Worm (Caenorhabditis elegans): Measurements from ENCODE around the gene rpap-2.

DNA sequence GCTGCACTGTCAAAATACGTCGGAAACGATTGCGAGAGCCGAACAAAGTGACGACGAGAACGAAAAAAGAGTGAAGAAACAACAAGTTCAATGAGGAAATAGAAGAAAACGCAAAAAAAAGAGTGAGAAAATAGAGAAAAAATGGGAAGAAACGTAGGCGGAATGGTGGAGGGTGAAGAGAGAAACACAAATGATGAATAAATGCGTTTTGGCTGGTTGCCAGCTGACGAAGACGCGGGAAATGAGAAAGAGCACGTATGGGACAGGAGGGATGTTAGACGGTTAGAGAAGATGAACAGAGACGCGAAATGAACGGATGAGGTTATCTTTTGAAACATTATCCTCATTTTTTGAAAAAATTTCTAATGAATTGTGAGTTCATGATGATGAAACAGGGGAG, 17.2 kb downstream of the rpap-2 start:
- TF ChIP-seq elt-3 (tag; optimal IDR thresholded peaks at IDR 0.05) (no peak), mep-1 (tag; optimal IDR thresholded peaks at IDR 0.05) (peak; percentile 1), ces-1 (GFP tag; optimal IDR thresholded peaks at IDR 0.05) (peak; percentile 86), sptf-1 (tag; optimal IDR thresholded peaks at IDR 0.05) (no peak), nhr-28 (tag; optimal IDR thresholded peaks at IDR 0.05) (no peak), snpc-4 (tag; optimal IDR thresholded peaks at IDR 0.05) (no peak), pha-4 (tag; optimal IDR thresholded peaks at IDR 0.05) (no peak), mab-5 (tag; optimal IDR thresholded peaks at IDR 0.05) (no peak), lsy-2 (tag; optimal IDR thresholded peaks at IDR 0.05) (no peak), hlh-1 (tag; optimal IDR thresholded peaks at IDR 0.05) (peak; percentile 93), zip-8 (tag; optimal IDR thresholded peaks at IDR 0.05) (no peak), unc-62 (GFP tag; optimal IDR thresholded peaks at IDR 0.05) (peak; percentile 79), tbx-8 (GFP tag; optimal IDR thresholded peaks at IDR 0.05) (no peak)
